Fruit fly (Drosophila melanogaster): ENCODE data around the gene kug.

Gene kug

dm6 chr3L:20004442-20004869 is 645 bp upstream of the kug start (continued):
- TF ChIP-seq Vsx1 (GFP tag; optimal IDR thresholded peaks at IDR 0.05) (peak; percentile 69), pita (GFP tag; optimal IDR thresholded peaks at IDR 0.05) (peak; percentile 61), CG2116 (GFP tag; optimal IDR thresholded peaks at IDR 0.05) (peak; percentile 25), Med (GFP tag) (peak; percentile 75), CG30431 (GFP tag; optimal IDR thresholded peaks at IDR 0.05) (no peak), D19A (tag; optimal IDR thresholded peaks at IDR 0.05) (peak; percentile 19), br (optimal IDR thresholded peaks at IDR 0.05) (no peak), bsh (GFP tag; optimal IDR thresholded peaks at IDR 0.05) (peak in 1 of 2 experiments; percentile 45), gem (tag; optimal IDR thresholded peaks at IDR 0.05) (peak; percentile 7), Nf-YC (tag; optimal IDR thresholded peaks at IDR 0.05) (peak; percentile 41), CG30020 (tag; optimal IDR thresholded peaks at IDR 0.05) (peak; percentile 28), eve (GFP tag; optimal IDR thresholded peaks at IDR 0.05) (peak in 1 of 2 experiments; percentile 65), tna (GFP tag; IDR thresholded peaks at IDR 0.05; ENCODE audit: partially characterized antibody) (0 out of 2 replicates have a peak, but pooled peaks have one; percentile 10), Scr (GFP tag; IDR thresholded peaks at IDR 0.05; ENCODE audit: partially characterized antibody) (peak; percentile 56), zen (tag; optimal IDR thresholded peaks at IDR 0.05) (peak; percentile 49), CG13424 (tag; optimal IDR thresholded peaks at IDR 0.05) (peak; percentile 38), bigmax (GFP tag; optimal IDR thresholded peaks at IDR 0.05) (no peak), onecut (GFP tag; IDR thresholded peaks at IDR 0.05) (peak; percentile 93), knrl (GFP tag; IDR thresholded peaks at IDR 0.05; ENCODE audit: partially characterized antibody) (peak; percentile 58; the same call in 1 of the 3 replicates), nerfin-2 (GFP tag; IDR thresholded peaks at IDR 0.05; ENCODE audit: partially characterized antibody) (peak; percentile 33; the same call in 1 of the 2 replicates), abd-A (tag; optimal IDR thresholded peaks at IDR 0.05) (peak; percentile 96), CG10147 (GFP tag; optimal IDR thresholded peaks at IDR 0.05) (no peak), amos (GFP tag; IDR thresholded peaks at IDR 0.05; ENCODE audit: partially characterized antibody) (peak; percentile 60; the same call in 1 of the 2 replicates), CG32532 (GFP tag; IDR thresholded peaks at IDR 0.05) (peak; percentile 32; the same call in 1 of the 2 replicates), zen2 (GFP tag; IDR thresholded peaks at IDR 0.05; ENCODE audit: partially characterized antibody) (no peak), BEAF-32 (GFP tag; optimal IDR thresholded peaks at IDR 0.05) (peak; percentile 62), CG10267 (tag; optimal IDR thresholded peaks at IDR 0.05) (peak; percentile 58), sens (GFP tag) (peak; percentile 69), CG1603 (tag; optimal IDR thresholded peaks at IDR 0.05) (peak; percentile 58), nmo (GFP tag; optimal IDR thresholded peaks at IDR 0.05) (peak; percentile 1), bbx (GFP tag; IDR thresholded peaks at IDR 0.05; ENCODE audit: partially characterized antibody) (peak; percentile 71), CTCF (GFP tag; optimal IDR thresholded peaks at IDR 0.05) (peak; percentile 93), stc (GFP tag; IDR thresholded peaks at IDR 0.05) (peak; percentile 36; the same call in 1 of the 2 replicates), sqz (GFP tag; optimal IDR thresholded peaks at IDR 0.05) (peak; percentile 6), HmgD (GFP tag; optimal IDR thresholded peaks at IDR 0.05) (no peak), trem (tag; optimal IDR thresholded peaks at IDR 0.05) (peak; percentile 43), chif (GFP tag; optimal IDR thresholded peaks at IDR 0.05) (no peak), CG7271 (tag; optimal IDR thresholded peaks at IDR 0.05) (no peak), CG15514 (GFP tag; optimal IDR thresholded peaks at IDR 0.05) (peak; percentile 28), Sry-β (GFP tag; optimal IDR thresholded peaks at IDR 0.05) (no peak), twi (tag; optimal IDR thresholded peaks at IDR 0.05) (peak; percentile 16), CG2712 (tag; optimal IDR thresholded peaks at IDR 0.05) (peak; percentile 60), ERR (GFP tag; optimal IDR thresholded peaks at IDR 0.05) (no peak), CG12769 (tag; optimal IDR thresholded peaks at IDR 0.05) (no peak), lbe (GFP tag; optimal IDR thresholded peaks at IDR 0.05) (peak; percentile 33), CG4707 (GFP tag; optimal IDR thresholded peaks at IDR 0.05) (peak; percentile 31), CG17328 (GFP tag; IDR thresholded peaks at IDR 0.05) (0 out of 2 replicates have a peak, but pooled peaks have one; percentile 24), ssp (GFP tag; IDR thresholded peaks at IDR 0.05) (no peak), CG15696 (tag; optimal IDR thresholded peaks at IDR 0.05) (peak; percentile 30)

Measured in whole organism, embryonic.